Worm (Caenorhabditis elegans) whole organism, L1 larva: ENCODE results near the gene F22H10.3.

Experiments used
- C04F5.9 ChIP-seq: sonication (generic microtip); optimal IDR thresholded peaks from 2 replicates; lab custom pipeline; 2016; ENCODE audit warnings: missing genetic modification characterization, missing compliant biosample characterization
- C34B4.2 ChIP-seq: sonication (generic microtip); optimal IDR thresholded peaks from 2 replicates; lab custom pipeline; 2017; ENCODE audit warnings: mild to moderate bottlenecking, missing genetic modification characterization, missing compliant biosample characterization
- alr-1 ChIP-seq: fragments of 200-800 bp; sonication (Bioruptor generic); optimal IDR thresholded peaks from 2 replicates; lab custom pipeline; 2018; ENCODE audit warnings: borderline replicate concordance, mild to moderate bottlenecking, missing genetic modification characterization, missing compliant biosample characterization
- aly-2 ChIP-seq: fragments of 150-350 bp; optimal IDR thresholded peaks from 2 replicates; lab custom pipeline; 2014; ENCODE audit warnings: missing biosample characterization, missing genetic modification characterization
- blmp-1 ChIP-seq: fragments of 150-350 bp; optimal IDR thresholded peaks from 2 replicates; lab custom pipeline; 2014; ENCODE audit warnings: missing biosample characterization, missing genetic modification characterization
- ceh-63 ChIP-seq: fragments of 200-800 bp; sonication (Bioruptor generic); optimal IDR thresholded peaks from 2 replicates; lab custom pipeline; 2018; ENCODE audit warnings: mild to moderate bottlenecking, missing genetic modification characterization, missing compliant biosample characterization
- ceh-90 ChIP-seq: sonication (generic microtip); optimal IDR thresholded peaks from 2 replicates; lab custom pipeline; 2016; ENCODE audit warnings: missing genetic modification characterization, missing compliant biosample characterization
- ces-1 ChIP-seq: fragments of 150-350 bp; optimal IDR thresholded peaks from 2 replicates; lab custom pipeline; 2014; ENCODE audit warnings: missing biosample characterization, missing genetic modification reagents, missing genetic modification characterization
- dsc-1 ChIP-seq: sonication (generic microtip); optimal IDR thresholded peaks from 2 replicates; lab custom pipeline; 2016; ENCODE audit warnings: mild to moderate bottlenecking, missing genetic modification characterization, missing compliant biosample characterization
- efl-1 ChIP-seq, 4 experiments: fragments of 150-350 bp; optimal IDR thresholded peaks in 3 of 4; peaks in 1 of 4; 1 replicate in 1 of 4; 2 replicates in 3 of 4; lab custom pipeline; 2014; ENCODE audit warnings: missing biosample characterization in 2 of 4, missing genetic modification characterization in 2 of 4, missing genetic modification reagents in 2 of 4
- efl-3 ChIP-seq: fragments of 200-800 bp; sonication (Bioruptor generic); optimal IDR thresholded peaks from 2 replicates; lab custom pipeline; 2018; ENCODE audit warnings: mild to moderate bottlenecking, missing genetic modification characterization, missing compliant biosample characterization
- elt-2 ChIP-seq: sonication (generic microtip); optimal IDR thresholded peaks from 2 replicates; lab custom pipeline; 2016; ENCODE audit warnings: missing genetic modification characterization, mild to moderate bottlenecking, inconsistent platforms, missing compliant biosample characterization, missing genetic modification reagents
- hpl-2 ChIP-seq: fragments of 150-350 bp; optimal IDR thresholded peaks from 2 replicates; lab custom pipeline; 2014; ENCODE audit warnings: missing biosample characterization, missing genetic modification reagents, missing genetic modification characterization
- irx-1 ChIP-seq: sonication (generic microtip); optimal IDR thresholded peaks from 2 replicates; lab custom pipeline; 2016; ENCODE audit warnings: missing genetic modification characterization, missing compliant biosample characterization
- lin-13 ChIP-seq: fragments of 150-350 bp; optimal IDR thresholded peaks from 2 replicates; lab custom pipeline; 2014; ENCODE audit warnings: missing biosample characterization, missing genetic modification reagents, missing genetic modification characterization
- lin-15B ChIP-seq: fragments of 150-350 bp; sonication (generic microtip); optimal IDR thresholded peaks from 3 replicates; lab custom pipeline; 2014; ENCODE audit warnings: missing biosample characterization, missing genetic modification characterization
- lsy-2 ChIP-seq, 2 experiments: fragments of 150-350 bp; optimal IDR thresholded peaks; 2 replicates each; lab custom pipeline; 2014; ENCODE audit warnings: missing biosample characterization in 2 of 2, missing genetic modification characterization in 2 of 2
- mef-2 ChIP-seq: fragments of 150-350 bp; optimal IDR thresholded peaks from 2 replicates; lab custom pipeline; 2014; ENCODE audit warnings: missing biosample characterization, missing genetic modification characterization
- mep-1 ChIP-seq: fragments of 150-350 bp; optimal IDR thresholded peaks from 2 replicates; lab custom pipeline; 2014; ENCODE audit warnings: missing biosample characterization, missing genetic modification characterization
- nhr-11 ChIP-seq: fragments of 150-350 bp; optimal IDR thresholded peaks from 2 replicates; lab custom pipeline; 2014; ENCODE audit warnings: missing biosample characterization, missing genetic modification characterization
- nhr-20 ChIP-seq: sonication (generic microtip); optimal IDR thresholded peaks from 2 replicates; lab custom pipeline; 2016; ENCODE audit warnings: mild to moderate bottlenecking, missing genetic modification characterization, missing compliant biosample characterization
- nhr-237 ChIP-seq: fragments of 150-350 bp; optimal IDR thresholded peaks from 2 replicates; lab custom pipeline; 2014; ENCODE audit warnings: missing biosample characterization, missing genetic modification characterization
- nhr-47 ChIP-seq: sonication (generic microtip); optimal IDR thresholded peaks from 2 replicates; lab custom pipeline; 2016; ENCODE audit warnings: mild to moderate bottlenecking, missing genetic modification characterization, moderate library complexity, missing compliant biosample characterization
- nhr-77 ChIP-seq: fragments of 150-350 bp; optimal IDR thresholded peaks from 2 replicates; lab custom pipeline; 2014; ENCODE audit warnings: missing biosample characterization, missing genetic modification characterization
- nhr-85 ChIP-seq: sonication (generic microtip); peaks from one replicate; lab custom pipeline; 2016; ENCODE audit warnings: missing genetic modification characterization, inconsistent platforms, missing compliant biosample characterization
- skn-1 ChIP-seq: fragments of 150-350 bp; optimal IDR thresholded peaks from 2 replicates; lab custom pipeline; 2014; ENCODE audit warnings: missing biosample characterization, missing genetic modification characterization
- snpc-4 ChIP-seq: fragments of 150-350 bp; optimal IDR thresholded peaks from 2 replicates; lab custom pipeline; 2014; ENCODE audit warnings: missing biosample characterization, missing genetic modification characterization
- sptf-1 ChIP-seq: fragments of 150-350 bp; optimal IDR thresholded peaks from 2 replicates; lab custom pipeline; 2014; ENCODE audit warnings: missing biosample characterization, missing genetic modification characterization
- sup-37 ChIP-seq: fragments of 200-800 bp; sonication (Bioruptor generic); optimal IDR thresholded peaks from 2 replicates; lab custom pipeline; 2018; ENCODE audit warnings: mild to moderate bottlenecking, missing genetic modification characterization, missing compliant biosample characterization
- swsn-7 ChIP-seq: sonication (generic microtip); optimal IDR thresholded peaks from 2 replicates; lab custom pipeline; 2016; ENCODE audit warnings: missing genetic modification characterization, missing compliant biosample characterization
- tbx-2 ChIP-seq: sonication (generic microtip); optimal IDR thresholded peaks from 2 replicates; lab custom pipeline; 2016; ENCODE audit warnings: missing genetic modification characterization, missing compliant biosample characterization
- unc-130 ChIP-seq: fragments of 150-350 bp; optimal IDR thresholded peaks from 2 replicates; lab custom pipeline; 2017; ENCODE audit warnings: missing biosample characterization, missing genetic modification characterization, inconsistent platforms
- unc-30 ChIP-seq: sonication (generic microtip); optimal IDR thresholded peaks from 2 replicates; lab custom pipeline; 2017; ENCODE audit warnings: missing biosample characterization, missing genetic modification characterization
- unc-86 ChIP-seq: sonication (generic microtip); optimal IDR thresholded peaks from 2 replicates; lab custom pipeline; 2016; ENCODE audit warnings: missing genetic modification characterization, missing compliant biosample characterization
- zip-4 ChIP-seq: fragments of 200-800 bp; sonication (Bioruptor generic); optimal IDR thresholded peaks from 2 replicates; lab custom pipeline; 2018; ENCODE audit warnings: mild to moderate bottlenecking, missing genetic modification characterization, moderate library complexity, missing compliant biosample characterization

The F22H10.3 gene

ce11 chrX:16634708-16635107, 42.8 kb downstream of the F22H10.3 start (continued):
- TF ChIP-seq efl-3 (GFP tag; lab: Kevin White, UChicago) (no peak), snpc-4 (peak; percentile 42), C04F5.9 (no peak), nhr-85 (tag; lab: Kevin White, UChicago) (peak; percentile 80)

ce11 chrX:16634103-16634502, 43.4 kb downstream of the F22H10.3 start:
- TF ChIP-seq ceh-90 (no peak), lin-13 (GFP tag; lab: Kevin White, UChicago) (no peak), C34B4.2 (no peak), dsc-1 (tag; lab: Kevin White, UChicago) (no peak), irx-1 (tag; lab: Kevin White, UChicago) (no peak), nhr-47 (tag; lab: Kevin White, UChicago) (no peak), aly-2 (no peak), efl-1 (optimal IDR thresholded peaks at IDR 0.05; lab: Kevin White, UChicago) (no peak), efl-1 (GFP tag; optimal IDR thresholded peaks at IDR 0.05 in 1 of 2; lab: Kevin White, UChicago) (no peak), unc-130 (tag; lab: Kevin White, UChicago) (no peak), mep-1 (tag; lab: Kevin White, UChicago) (no peak), nhr-237 (tag; lab: Kevin White, UChicago) (no peak), nhr-11 (no peak), mef-2 (tag; lab: Kevin White, UChicago) (no peak), lin-15B (no peak)

- TF ChIP-seq efl-1 (optimal IDR thresholded peaks at IDR 0.05; lab: Kevin White, UChicago) (no peak), efl-1 (GFP tag; optimal IDR thresholded peaks at IDR 0.05 in 1 of 2; lab: Kevin White, UChicago) (no peak), nhr-11 (no peak), zip-4 (GFP tag; lab: Kevin White, UChicago) (no peak), skn-1 (no peak), unc-86 (tag; lab: Kevin White, UChicago) (no peak), hpl-2 (GFP tag; lab: Kevin White, UChicago) (no peak), nhr-77 (tag; lab: Kevin White, UChicago) (no peak), nhr-20 (no peak), unc-130 (tag; lab: Kevin White, UChicago) (no peak), C04F5.9 (no peak), alr-1 (tag; lab: Kevin White, UChicago) (no peak), swsn-7 (tag; lab: Kevin White, UChicago) (no peak), ces-1 (GFP tag; lab: Kevin White, UChicago) (no peak), ceh-63 (GFP tag; lab: Kevin White, UChicago) (no peak), sptf-1 (no peak), lsy-2 (tag; optimal IDR thresholded peaks at IDR 0.05; lab: Kevin White, UChicago) (no peak), elt-2 (tag; lab: Kevin White, UChicago) (no peak), unc-30 (tag; lab: Kevin White, UChicago) (no peak)
These were observed 44.5 kb downstream of the F22H10.3 start, which contains the start of gene C06G1.1 for ce11 chrX:16633052-16633451. Gene C06G1.1, plus strand, starts transcription at chrX:16633352.

ce11 chrX:16631847-16632246, 45.7 kb downstream of the F22H10.3 start:
- TF ChIP-seq blmp-1 (tag; lab: Kevin White, UChicago) (peak; percentile 88), tbx-2 (tag; lab: Kevin White, UChicago) (no peak)

ce11 chrX:16629773-16630172, 47.7 kb downstream of the F22H10.3 start:
- no peak for TF ChIP-seq efl-1 (optimal IDR thresholded peaks at IDR 0.05; lab: Kevin White, UChicago)
- peak in 1 of 2 experiments; percentile 29 for TF ChIP-seq efl-1 (GFP tag; optimal IDR thresholded peaks at IDR 0.05 in 1 of 2; lab: Kevin White, UChicago)
- TF ChIP-seq sup-37 (GFP tag; lab: Kevin White, UChicago), result no peak
- TF ChIP-seq blmp-1 (tag; lab: Kevin White, UChicago), result peak; percentile 85
